Fruit fly (Drosophila melanogaster): Measurements from ENCODE around the gene mtDNA-helicase.

mtDNA-helicase gene

DNA sequence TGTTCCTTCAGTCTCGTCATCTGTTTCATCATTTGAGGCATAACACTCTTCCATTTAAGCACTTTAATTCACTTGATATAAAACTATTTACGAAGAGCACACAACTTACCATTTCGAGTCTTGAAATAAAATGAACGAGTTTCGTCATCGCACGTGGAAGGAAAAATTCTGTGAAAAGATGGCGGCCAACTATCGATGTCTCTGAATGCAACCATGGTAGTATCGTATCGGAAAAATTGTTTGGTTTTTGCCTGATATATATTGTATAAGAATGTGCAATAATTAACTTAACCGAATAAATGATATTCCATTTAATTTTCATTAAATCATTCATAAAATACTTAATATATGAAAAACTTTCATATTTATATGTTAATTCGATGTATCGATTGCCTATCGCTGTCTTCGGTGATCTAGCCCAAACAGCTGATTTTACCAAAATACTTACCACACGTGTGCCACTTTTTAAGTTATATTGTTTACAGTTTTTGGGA is 1.7 kb upstream of the mtDNA-helicase start, which contains the start of gene Bka (continued):
- TF ChIP-seq Myb (GFP tag; optimal IDR thresholded peaks at IDR 0.05) (no peak), mirr (GFP tag; optimal IDR thresholded peaks at IDR 0.05) (peak; percentile 28), onecut (GFP tag; IDR thresholded peaks at IDR 0.05) (peak; percentile 34; the same call in 1 of the 2 replicates), CG11504 (tag; optimal IDR thresholded peaks at IDR 0.05) (no peak), D19A (tag; optimal IDR thresholded peaks at IDR 0.05) (peak; percentile 60), CG4820 (GFP tag; optimal IDR thresholded peaks at IDR 0.05) (no peak), PHDP (tag; optimal IDR thresholded peaks at IDR 0.05) (peak; percentile 69), Usf (GFP tag; optimal IDR thresholded peaks at IDR 0.05) (no peak), CG6813 (GFP tag; optimal IDR thresholded peaks at IDR 0.05) (no peak), sisA (GFP tag; IDR thresholded peaks at IDR 0.05) (no peak), CG8478 (optimal IDR thresholded peaks at IDR 0.05) (no peak), vnd (GFP tag; IDR thresholded peaks at IDR 0.05; ENCODE audit: partially characterized antibody) (peak; percentile 98), ind (GFP tag; optimal IDR thresholded peaks at IDR 0.05) (no peak), Sox102F (GFP tag; optimal IDR thresholded peaks at IDR 0.05) (no peak), HLH4C (GFP tag; IDR thresholded peaks at IDR 0.05; ENCODE audit: partially characterized antibody) (peak; percentile 95), org-1 (GFP tag; optimal IDR thresholded peaks at IDR 0.05) (peak; percentile 8), mam (GFP tag; optimal IDR thresholded peaks at IDR 0.05) (no peak), CG10543 (GFP tag; optimal IDR thresholded peaks at IDR 0.05) (peak; percentile 77), corto (GFP tag; optimal IDR thresholded peaks at IDR 0.05) (no peak), Med (GFP tag) (peak; percentile 93), C15 (GFP tag; IDR thresholded peaks at IDR 0.05) (no peak), dmrt11E (tag; optimal IDR thresholded peaks at IDR 0.05) (peak; percentile 58), ham (GFP tag; IDR thresholded peaks at IDR 0.05) (no peak), prd (optimal IDR thresholded peaks at IDR 0.05) (no peak), prd (GFP tag; IDR thresholded peaks at IDR 0.05) (no peak), Aef1 (GFP tag; IDR thresholded peaks at IDR 0.05) (no peak), bcd (GFP tag; optimal IDR thresholded peaks at IDR 0.05) (peak; percentile 48), jigr1 (GFP tag; IDR thresholded peaks at IDR 0.05) (no peak), CG31365 (tag; optimal IDR thresholded peaks at IDR 0.05) (no peak), CG1233 (GFP tag; optimal IDR thresholded peaks at IDR 0.05) (peak; percentile 64), sqz (GFP tag; optimal IDR thresholded peaks at IDR 0.05) (no peak), CG18764 (GFP tag; optimal IDR thresholded peaks at IDR 0.05) (no peak), kah (GFP tag; optimal IDR thresholded peaks at IDR 0.05) (peak; percentile 45), CG16779 (GFP tag; IDR thresholded peaks at IDR 0.05) (no peak), otp (GFP tag; IDR thresholded peaks at IDR 0.05) (peak; percentile 27; the same call in 1 of the 3 replicates), pb (GFP tag; optimal IDR thresholded peaks at IDR 0.05) (no peak), Scr (GFP tag; IDR thresholded peaks at IDR 0.05; ENCODE audit: partially characterized antibody) (peak; percentile 99), Bdp1 (GFP tag; optimal IDR thresholded peaks at IDR 0.05) (no peak), Oli (tag; optimal IDR thresholded peaks at IDR 0.05) (peak; percentile 31), tll (GFP tag; optimal IDR thresholded peaks at IDR 0.05) (no peak), CG32772 (GFP tag; IDR thresholded peaks at IDR 0.05) (no peak), insv (GFP tag; optimal IDR thresholded peaks at IDR 0.05) (peak in 1 of 2 experiments; percentile 50), salm (tag; optimal IDR thresholded peaks at IDR 0.05) (no peak), CG9437 (GFP tag; optimal IDR thresholded peaks at IDR 0.05) (peak; percentile 63), her (GFP tag; optimal IDR thresholded peaks at IDR 0.05) (peak; percentile 40), Nf-YA (GFP tag; IDR thresholded peaks at IDR 0.05) (no peak), rib (GFP tag; IDR thresholded peaks at IDR 0.05) (no peak), inv (GFP tag; IDR thresholded peaks at IDR 0.05; ENCODE audit: partially characterized antibody) (peak; percentile 97), Doc2 (GFP tag; IDR thresholded peaks at IDR 0.05) (no peak), hkb (optimal IDR thresholded peaks at IDR 0.05) (no peak), hkb (GFP tag; IDR thresholded peaks at IDR 0.05) (peak; percentile 59), CG14441 (GFP tag; IDR thresholded peaks at IDR 0.05) (no peak)

Measured in whole organism, embryonic.